Worm (Caenorhabditis elegans): ENCODE data around the gene W02D7.4.
A peak's percentile ranks its signal among the peaks of the same experiment; 100 is the strongest.

Gene W02D7.4

DNA sequence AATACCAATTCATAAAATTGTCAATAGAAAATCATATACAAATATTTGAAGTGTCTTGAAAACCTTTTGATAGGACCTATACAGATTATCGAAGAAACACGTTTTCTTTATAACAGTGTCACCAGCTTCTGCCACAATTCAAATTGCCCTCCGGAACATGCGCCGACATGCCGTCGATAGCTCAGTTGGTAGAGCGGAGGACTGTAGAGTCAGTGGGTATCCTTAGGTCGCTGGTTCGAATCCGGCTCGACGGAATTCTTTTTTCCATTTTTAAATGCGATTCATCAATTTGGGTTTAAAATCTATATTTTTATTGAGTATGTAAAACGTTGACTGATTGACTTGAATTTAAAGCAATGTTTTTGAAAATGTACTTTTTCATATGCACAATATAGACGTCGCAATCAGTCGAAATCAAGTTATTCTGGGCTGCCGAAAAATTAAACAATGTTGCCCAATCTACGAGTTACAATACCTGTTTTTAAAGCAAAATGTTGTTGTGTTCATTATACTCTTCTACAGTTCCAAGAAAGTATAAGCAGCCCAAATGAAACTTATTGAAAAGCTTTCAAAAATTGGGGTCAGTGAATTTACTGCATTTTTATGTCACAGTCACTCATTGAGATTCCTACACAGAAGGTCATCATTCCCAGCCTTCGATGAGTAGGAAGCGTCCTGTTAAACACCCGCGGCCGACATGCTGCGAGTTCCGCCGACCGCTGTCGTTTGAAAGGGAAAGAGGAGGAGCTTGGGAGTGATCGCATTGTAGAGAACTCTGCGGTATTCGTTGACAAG lies 49.9 kb downstream of the W02D7.4 start (continued):
- TF ChIP-seq T26A8.4 (GFP tag; IDR thresholded peaks at IDR 0.05) (peak; percentile 92), ctbp-1 (GFP tag; IDR thresholded peaks at IDR 0.05) (no peak), pqm-1 (tag; optimal IDR thresholded peaks at IDR 0.05) (peak; percentile 31), hlh-30 (tag; optimal IDR thresholded peaks at IDR 0.05; ENCODE audit: insufficient read depth) (peak; percentile 48), R02D3.7 (tag; optimal IDR thresholded peaks at IDR 0.05) (peak; percentile 16), gei-8 (GFP tag; optimal IDR thresholded peaks at IDR 0.05) (peak; percentile 37), snpc-4 (tag; optimal IDR thresholded peaks at IDR 0.05) (peak; percentile 91), dmd-8 (GFP tag; IDR thresholded peaks at IDR 0.05) (peak; percentile 56; the same call in 1 of the 2 replicates), lin-15B (tag; optimal IDR thresholded peaks at IDR 0.05) (no peak), spr-3 (GFP tag; optimal IDR thresholded peaks at IDR 0.05) (no peak), ama-1 (optimal IDR thresholded peaks at IDR 0.05) (peak; percentile 97), egl-27 (tag; optimal IDR thresholded peaks at IDR 0.05) (no peak), fkh-10 (GFP tag; optimal IDR thresholded peaks at IDR 0.05) (no peak), F37D6.2 (tag; optimal IDR thresholded peaks at IDR 0.05) (no peak), Y75B8A.6 (GFP tag; IDR thresholded peaks at IDR 0.05) (no peak), ceh-20 (GFP tag; IDR thresholded peaks at IDR 0.05) (peak; percentile 24; the same call in 1 of the 2 replicates), sdz-12 (GFP tag; optimal IDR thresholded peaks at IDR 0.05) (no peak), unc-39 (tag; optimal IDR thresholded peaks at IDR 0.05) (no peak), aha-1 (tag) (peak; percentile 93), nhr-25 (tag; optimal IDR thresholded peaks at IDR 0.05; ENCODE audit: borderline replicate concordance, insufficient read depth) (no peak), zip-2 (tag; optimal IDR thresholded peaks at IDR 0.05) (peak; percentile 25), ZK337.2 (GFP tag; IDR thresholded peaks at IDR 0.05) (no peak), lin-38 (GFP tag; IDR thresholded peaks at IDR 0.05) (peak; percentile 57), nhr-28 (tag; optimal IDR thresholded peaks at IDR 0.05) (no peak), snpc-1.2 (GFP tag; IDR thresholded peaks at IDR 0.05) (peak; percentile 87), nhr-6 (tag; optimal IDR thresholded peaks at IDR 0.05) (peak; percentile 54), madf-9 (GFP tag; conservative IDR thresholded peaks at IDR 0.05) (no peak), lim-7 (GFP tag; IDR thresholded peaks at IDR 0.05) (0 out of 2 replicates have a peak, but pooled peaks have one; percentile 43), aly-2 (tag; optimal IDR thresholded peaks at IDR 0.05) (no peak), zfp-2 (tag; optimal IDR thresholded peaks at IDR 0.05) (no peak), rbr-2 (tag; optimal IDR thresholded peaks at IDR 0.05) (peak; percentile 56), dve-1 (tag; optimal IDR thresholded peaks at IDR 0.05; ENCODE audit: insufficient read depth) (peak; percentile 80), ZK546.5 (tag; optimal IDR thresholded peaks at IDR 0.05) (no peak), madf-5 (GFP tag; IDR thresholded peaks at IDR 0.05) (no peak), jun-1 (tag; optimal IDR thresholded peaks at IDR 0.05) (peak; percentile 31), mes-2 (tag; optimal IDR thresholded peaks at IDR 0.05; ENCODE audit: poor library complexity, severe bottlenecking) (peak; percentile 87), ceh-44 (GFP tag; IDR thresholded peaks at IDR 0.05) (peak; percentile 62; the same call in 1 of the 2 replicates), lir-3 (tag; optimal IDR thresholded peaks at IDR 0.05) (no peak), nhr-111 (GFP tag; optimal IDR thresholded peaks at IDR 0.05) (peak; percentile 54), tra-1 (GFP tag; IDR thresholded peaks at IDR 0.05) (no peak), T20F7.1 (GFP tag; optimal IDR thresholded peaks at IDR 0.05) (peak; percentile 53), hmg-1.1 (GFP tag; IDR thresholded peaks at IDR 0.05) (0 out of 2 replicates have a peak, but pooled peaks have one; percentile 20), dmd-6 (GFP tag; IDR thresholded peaks at IDR 0.05) (peak; percentile 41), daf-12 (tag; optimal IDR thresholded peaks at IDR 0.05) (no peak), daf-16 (GFP tag; optimal IDR thresholded peaks at IDR 0.05) (peak; percentile 12 to 78), daf-16 (tag; optimal IDR thresholded peaks at IDR 0.05) (peak; percentile 86), lin-1 (GFP tag; IDR thresholded peaks at IDR 0.05) (peak; percentile 51; the same call in 1 of the 2 replicates), mdt-29 (GFP tag; IDR thresholded peaks at IDR 0.05) (peak; percentile 9; the same call in 1 of the 2 replicates), ceh-62 (tag; optimal IDR thresholded peaks at IDR 0.05) (no peak), tag-97 (GFP tag; IDR thresholded peaks at IDR 0.05) (no peak)
